Worm (Caenorhabditis elegans) whole organism, young adult: Measurements from ENCODE around the gene ghi-1.

Experiments
- B0261.1 ChIP-seq: sonication (generic microtip); optimal IDR thresholded peaks from 2 replicates; lab custom pipeline; 2016; ENCODE audit warnings: mild to moderate bottlenecking, missing genetic modification characterization, moderate library complexity, missing compliant biosample characterization
- F55B11.4 ChIP-seq: sonication (generic microtip); optimal IDR thresholded peaks from 2 replicates; lab custom pipeline; 2016; ENCODE audit warnings: missing compliant biosample characterization, missing genetic modification characterization, borderline replicate concordance; ENCODE audit not compliant: insufficient read depth
- K11D2.4 ChIP-seq: fragments of 200-800 bp; sonication (Bioruptor generic); IDR thresholded peaks from 2 replicates; pipeline ENCODE4 v1.3.6; 2022; ENCODE audit warnings: missing genetic modification reagents, missing genetic modification characterization, missing compliant biosample characterization
- ama-1 ChIP-seq, 3 experiments: fragments of 150-350 bp in 1 of 3; sonication (generic microtip) in 2 of 3; optimal IDR thresholded peaks; 2 replicates each; lab custom pipeline; 2014 to 2018; ENCODE audit warnings: missing biosample characterization in 2 of 3, missing genetic modification characterization in 2 of 3, missing genetic modification reagents in 2 of 3
- aptf-3 ChIP-seq: fragments of 200-800 bp; sonication (Bioruptor generic); IDR thresholded peaks from 2 replicates; pipeline ENCODE4 v1.3.6; 2022; ENCODE audit warnings: missing genetic modification characterization, missing compliant biosample characterization
- nhr-120 ChIP-seq: fragments of 200-800 bp; sonication (Bioruptor generic); IDR thresholded peaks from 2 replicates; pipeline ENCODE4 v1.3.6; 2022; ENCODE audit warnings: missing genetic modification characterization, missing compliant biosample characterization
- pha-4 ChIP-seq: fragments of 150-350 bp; sonication (generic microtip); optimal IDR thresholded peaks from 2 replicates; lab custom pipeline; 2014; ENCODE audit warnings: missing biosample characterization, missing genetic modification reagents, missing genetic modification characterization
- ztf-6 ChIP-seq: fragments of 200-800 bp; sonication (Bioruptor generic); IDR thresholded peaks from 2 replicates; pipeline ENCODE4 v1.3.6; 2022; ENCODE audit warnings: missing genetic modification reagents, missing genetic modification characterization, missing compliant biosample characterization

DNA sequence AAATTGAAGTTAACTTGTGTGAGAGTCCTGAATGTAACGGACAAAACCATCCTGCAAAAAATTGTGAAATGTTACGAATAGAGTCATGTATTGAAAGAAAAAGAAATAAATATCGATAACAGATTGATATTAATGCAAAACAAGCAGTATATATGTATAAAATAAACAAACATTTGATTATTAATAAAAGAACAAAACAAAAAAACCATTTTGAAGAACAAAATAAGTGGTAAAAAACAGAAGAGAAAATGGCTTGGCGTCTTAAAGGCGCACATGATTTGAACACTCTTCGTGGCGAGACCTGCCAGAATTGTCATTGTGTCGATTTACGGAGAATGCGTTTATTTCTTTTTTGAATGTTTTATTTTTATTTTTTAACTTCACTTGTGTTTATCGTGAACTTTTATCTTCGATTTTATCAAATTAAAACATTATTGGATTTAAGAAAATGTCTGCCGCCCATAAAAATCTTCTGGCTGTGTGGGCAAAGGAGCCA, 6.2 kb downstream of the ghi-1 start, which contains the start of the genes rad-23 and rpn-12:
- no peak for TF ChIP-seq ama-1 (optimal IDR thresholded peaks at IDR 0.05; lab: Kevin White, UChicago)
- TF ChIP-seq ama-1 (GFP tag; optimal IDR thresholded peaks at IDR 0.05; lab: Kevin White, UChicago): no peak
- no peak for TF ChIP-seq aptf-3 (GFP tag; lab: Robert Waterston, UW)
- TF ChIP-seq pha-4 (tag; lab: Kevin White, UChicago): no peak
- no peak for TF ChIP-seq F55B11.4 (tag; lab: Kevin White, UChicago)
- TF ChIP-seq nhr-120 (GFP tag; lab: Robert Waterston, UW): no peak
- no peak for TF ChIP-seq B0261.1 (tag; lab: Kevin White, UChicago)
- TF ChIP-seq K11D2.4 (GFP tag; lab: Robert Waterston, UW): no peak
- TF ChIP-seq ztf-6: no peak
